ENCODE assay signal across 1 fruit fly cellular context in the genomic region with DNA sequence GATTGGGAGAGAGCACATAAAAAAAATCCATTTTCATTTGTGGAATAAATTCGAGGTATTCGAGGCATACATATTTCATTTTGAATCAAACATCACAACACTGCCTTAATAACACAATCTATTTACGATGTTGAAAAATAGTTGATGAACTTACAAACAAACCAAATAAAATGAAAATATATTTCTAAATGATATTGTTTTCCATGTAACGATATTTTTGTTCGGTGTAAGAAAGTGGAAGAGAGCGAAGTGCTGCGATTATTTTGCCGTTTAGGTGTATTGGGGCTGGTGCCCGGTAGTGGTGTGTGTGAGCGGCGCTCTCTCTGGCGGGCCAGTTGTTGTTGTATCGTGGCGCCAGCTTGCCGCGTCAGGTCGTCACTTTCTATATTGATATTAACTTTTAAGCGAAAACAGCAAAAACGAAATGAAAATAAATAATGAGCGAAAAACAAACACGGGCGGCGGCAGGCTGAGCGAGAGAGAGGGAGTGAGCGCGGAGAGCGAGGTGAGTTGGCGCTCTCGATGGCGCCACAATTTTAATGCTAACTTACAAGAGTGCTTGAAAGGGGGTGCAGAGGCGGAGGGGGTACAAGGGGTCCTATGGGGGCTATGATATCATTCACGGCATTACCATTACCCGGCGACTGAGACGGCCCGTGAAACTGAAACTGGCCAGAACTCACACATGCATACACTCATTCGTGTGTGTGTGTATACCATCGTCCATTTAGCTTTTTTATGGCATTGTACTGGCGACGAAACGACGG.
A peak's percentile ranks its signal among the peaks of the same experiment; 100 is the strongest.
TF ChIP-seq lines count a peak whose summit lies in the region.

No protein-coding gene starts in this region.

TF ChIP-seq in whole organism, embryonic, 481 proteins besides CTCF, POLR2A, EP300 and RAD21 (continued from another document):
- TF ChIP-seq Gsc (GFP tag; IDR thresholded peaks at IDR 0.05; lab: Robert Waterston, UW) = no peak
- TF ChIP-seq CG17186 (GFP tag; optimal IDR thresholded peaks at IDR 0.05; lab: Kevin White, UChicago) = peak; percentile 25
- TF ChIP-seq Dref (GFP tag; IDR thresholded peaks at IDR 0.05; lab: Robert Waterston, UW) = no peak
- peak; percentile 94 for TF ChIP-seq Meics (GFP tag; optimal IDR thresholded peaks at IDR 0.05; lab: Kevin White, UChicago)
- TF ChIP-seq jigr1 (GFP tag; IDR thresholded peaks at IDR 0.05; lab: Robert Waterston, UW) = 0 out of 3 replicates have a peak, but pooled peaks have one; percentile 47
- TF ChIP-seq mirr (GFP tag; optimal IDR thresholded peaks at IDR 0.05; lab: Kevin White, UChicago) = peak; percentile 54
- peak; percentile 73 for TF ChIP-seq Dbx (GFP tag; IDR thresholded peaks at IDR 0.05; lab: Robert Waterston, UW)
- peak; percentile 86 for TF ChIP-seq chn (GFP tag; optimal IDR thresholded peaks at IDR 0.05; lab: Kevin White, UChicago)
- TF ChIP-seq CG3995 (GFP tag; optimal IDR thresholded peaks at IDR 0.05; lab: Kevin White, UChicago) = peak; percentile 60
- TF ChIP-seq nerfin-1 (tag; optimal IDR thresholded peaks at IDR 0.05; lab: Kevin White, UChicago) = peak; percentile 89
- TF ChIP-seq CG31388 (GFP tag; optimal IDR thresholded peaks at IDR 0.05; lab: Kevin White, UChicago) = peak; percentile 75
- TF ChIP-seq CG14965 (GFP tag; optimal IDR thresholded peaks at IDR 0.05; lab: Kevin White, UChicago; ENCODE audit: borderline replicate concordance) = peak; percentile 19
- TF ChIP-seq Eip74EF (GFP tag; optimal IDR thresholded peaks at IDR 0.05; lab: Kevin White, UChicago) = peak in 1 of 2 experiments; percentile 95
- peak; percentile 98 for TF ChIP-seq crol (GFP tag; IDR thresholded peaks at IDR 0.05; lab: Robert Waterston, UW)
- TF ChIP-seq CG10366 (GFP tag; IDR thresholded peaks at IDR 0.05; lab: Robert Waterston, UW) = peak; percentile 87
- peak; percentile 66; the same call in 1 of the 3 replicates for TF ChIP-seq CG11560 (tag; IDR thresholded peaks at IDR 0.05; lab: Robert Waterston, UW)
- TF ChIP-seq Hr39 (optimal IDR thresholded peaks at IDR 0.05; lab: Kevin White, UChicago) = no peak
- peak; percentile 50; the same call in 1 of the 2 replicates for TF ChIP-seq MBD-R2 (GFP tag; IDR thresholded peaks at IDR 0.05; lab: Robert Waterston, UW)
- TF ChIP-seq slou (GFP tag; optimal IDR thresholded peaks at IDR 0.05; lab: Kevin White, UChicago) = peak; percentile 56
- peak; percentile 90 for TF ChIP-seq jing (GFP tag; optimal IDR thresholded peaks at IDR 0.05; lab: Kevin White, UChicago)
- TF ChIP-seq klu (GFP tag; IDR thresholded peaks at IDR 0.05; lab: Robert Waterston, UW) = peak; percentile 79
- TF ChIP-seq Hand (GFP tag; optimal IDR thresholded peaks at IDR 0.05; lab: Kevin White, UChicago) = peak; percentile 93
- TF ChIP-seq Six4 (GFP tag; optimal IDR thresholded peaks at IDR 0.05; lab: Kevin White, UChicago) = peak; percentile 84
- peak; percentile 84 for TF ChIP-seq CG14441 (GFP tag; IDR thresholded peaks at IDR 0.05; lab: Robert Waterston, UW)
- peak; percentile 81 for TF ChIP-seq schlank (tag; optimal IDR thresholded peaks at IDR 0.05; lab: Kevin White, UChicago)
- TF ChIP-seq Xrp1 (GFP tag; IDR thresholded peaks at IDR 0.05; lab: Robert Waterston, UW) = peak; percentile 91
- TF ChIP-seq run (tag; optimal IDR thresholded peaks at IDR 0.05; lab: Kevin White, UChicago) = peak; percentile 93
- TF ChIP-seq lab (GFP tag; optimal IDR thresholded peaks at IDR 0.05; lab: Kevin White, UChicago) = peak; percentile 95
- peak; percentile 82 for TF ChIP-seq Rx (GFP tag; IDR thresholded peaks at IDR 0.05; lab: Robert Waterston, UW)
